Worm (Caenorhabditis elegans): ENCODE measurements around the gene T24C4.3.

ce11 chrIII:841177-841576, 31.1 kb downstream of the T24C4.3 start, which contains the start of gene K02F3.9:
- TF ChIP-seq nhr-77 (tag; optimal IDR thresholded peaks at IDR 0.05) (no peak), egl-27 (tag; optimal IDR thresholded peaks at IDR 0.05) (no peak), F10B5.3 (tag; optimal IDR thresholded peaks at IDR 0.05) (no peak), fos-1 (tag; optimal IDR thresholded peaks at IDR 0.05) (no peak), ceh-44 (GFP tag; IDR thresholded peaks at IDR 0.05) (no peak), T20F7.1 (GFP tag; optimal IDR thresholded peaks at IDR 0.05) (no peak), lin-39 (tag; optimal IDR thresholded peaks at IDR 0.05) (no peak), pqm-1 (tag; optimal IDR thresholded peaks at IDR 0.05) (no peak)
